Fruit fly (Drosophila melanogaster): ENCODE results near the gene Uch-L5.

The Uch-L5 gene

dm6 chr3L:9429665-9430607, 46.8 kb downstream of the Uch-L5 start, which contains the start of the genes RpS17 and MTF-1 (continued):
- TF ChIP-seq NfI (GFP tag; optimal IDR thresholded peaks at IDR 0.05) (peak; percentile 73), CG14667 (GFP tag; IDR thresholded peaks at IDR 0.05) (no peak), CG10209 (GFP tag; optimal IDR thresholded peaks at IDR 0.05) (peak; percentile 66), CG10462 (GFP tag; optimal IDR thresholded peaks at IDR 0.05) (no peak), scrt (GFP tag; optimal IDR thresholded peaks at IDR 0.05) (peak; percentile 39), Bdp1 (GFP tag; optimal IDR thresholded peaks at IDR 0.05) (peak; percentile 23), CG30020 (tag; optimal IDR thresholded peaks at IDR 0.05) (peak; percentile 7), pb (GFP tag; optimal IDR thresholded peaks at IDR 0.05) (no peak), CG4617 (GFP tag; optimal IDR thresholded peaks at IDR 0.05; ENCODE audit: borderline replicate concordance) (peak; percentile 60), Sry-β (GFP tag; optimal IDR thresholded peaks at IDR 0.05) (no peak), CG17829 (tag; optimal IDR thresholded peaks at IDR 0.05) (peak; percentile 28), tll (GFP tag; optimal IDR thresholded peaks at IDR 0.05) (no peak), ATbp (GFP tag; optimal IDR thresholded peaks at IDR 0.05) (peak; percentile 44), Atf-2 (GFP tag; optimal IDR thresholded peaks at IDR 0.05) (no peak), gcm2 (GFP tag; optimal IDR thresholded peaks at IDR 0.05) (no peak), CG11093 (GFP tag; IDR thresholded peaks at IDR 0.05) (no peak), hbn (GFP tag; IDR thresholded peaks at IDR 0.05; ENCODE audit: partially characterized antibody) (no peak), CG31388 (GFP tag; optimal IDR thresholded peaks at IDR 0.05) (no peak), bigmax (GFP tag; optimal IDR thresholded peaks at IDR 0.05) (no peak), pfk (GFP tag; optimal IDR thresholded peaks at IDR 0.05) (peak; percentile 23), mld (GFP tag; IDR thresholded peaks at IDR 0.05; ENCODE audit: partially characterized antibody) (no peak), CG13894 (tag; optimal IDR thresholded peaks at IDR 0.05) (peak; percentile 28), CG30403 (GFP tag; optimal IDR thresholded peaks at IDR 0.05) (peak; percentile 9), Hsf (GFP tag; optimal IDR thresholded peaks at IDR 0.05) (peak; percentile 63), CG5245 (GFP tag; optimal IDR thresholded peaks at IDR 0.05) (no peak), Fer1 (GFP tag; optimal IDR thresholded peaks at IDR 0.05) (peak; percentile 61), danr (GFP tag; IDR thresholded peaks at IDR 0.05) (no peak), CG18619 (GFP tag; optimal IDR thresholded peaks at IDR 0.05) (peak; percentile 52), z (GFP tag; IDR thresholded peaks at IDR 0.05) (no peak), D19B (GFP tag; optimal IDR thresholded peaks at IDR 0.05) (no peak), CG9932 (GFP tag; IDR thresholded peaks at IDR 0.05) (no peak; the same call in 1 of the 2 replicates), CG6813 (GFP tag; optimal IDR thresholded peaks at IDR 0.05) (no peak), CG14441 (GFP tag; IDR thresholded peaks at IDR 0.05) (peak; percentile 21; the same call in 1 of the 2 replicates), ken (GFP tag; IDR thresholded peaks at IDR 0.05) (peak; percentile 61; the same call in 2 of the 3 replicates), dmrt11E (tag; optimal IDR thresholded peaks at IDR 0.05) (peak; percentile 44), CG34376 (GFP tag; optimal IDR thresholded peaks at IDR 0.05) (peak; percentile 91), cwo (GFP tag; optimal IDR thresholded peaks at IDR 0.05) (peak; percentile 7), hth (optimal IDR thresholded peaks at IDR 0.05) (no peak), Meics (GFP tag; optimal IDR thresholded peaks at IDR 0.05) (peak; percentile 73), kni (GFP tag; optimal IDR thresholded peaks at IDR 0.05) (peak; percentile 22), Atf3 (GFP tag; optimal IDR thresholded peaks at IDR 0.05) (peak; percentile 41), pho (GFP tag; optimal IDR thresholded peaks at IDR 0.05) (no peak), CG14860 (GFP tag; IDR thresholded peaks at IDR 0.05; ENCODE audit: partially characterized antibody) (no peak), ro (GFP tag; IDR thresholded peaks at IDR 0.05) (no peak), Lpt (GFP tag; optimal IDR thresholded peaks at IDR 0.05) (no peak), esg (GFP tag; conservative IDR thresholded peaks at IDR 0.05) (no peak), tx (GFP tag; optimal IDR thresholded peaks at IDR 0.05) (no peak), CG2129 (GFP tag; IDR thresholded peaks at IDR 0.05; ENCODE audit: partially characterized antibody) (no peak)
